Fruit fly (Drosophila melanogaster): ENCODE data around the gene CG15202.

The CG15202 gene

DNA sequence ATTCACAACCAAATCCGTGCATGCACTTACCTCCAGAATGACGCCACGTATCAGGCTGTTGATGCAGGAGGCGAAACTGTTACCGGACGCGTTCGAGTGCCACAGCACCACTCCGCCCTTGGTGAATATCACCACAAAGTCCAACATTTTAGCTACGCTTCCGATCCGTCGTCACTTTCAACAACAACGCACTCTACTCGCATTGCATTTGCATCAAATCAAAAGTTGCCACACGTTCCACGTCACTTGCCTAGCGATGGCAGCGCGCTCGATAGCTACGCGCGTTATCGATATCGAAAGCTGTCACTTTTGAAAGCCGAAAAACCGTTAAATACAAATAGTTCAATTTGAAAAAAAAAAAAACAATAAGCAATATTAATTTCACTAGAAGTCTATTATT, 13.5 kb upstream of the CG15202 start, which contains the start of gene SrpRalpha (continued):
- TF ChIP-seq Dad (GFP tag; optimal IDR thresholded peaks at IDR 0.05) (no peak), inv (GFP tag; IDR thresholded peaks at IDR 0.05; ENCODE audit: partially characterized antibody) (no peak), sob (GFP tag; IDR thresholded peaks at IDR 0.05) (no peak), CG6654 (GFP tag; optimal IDR thresholded peaks at IDR 0.05) (no peak), pfk (GFP tag; optimal IDR thresholded peaks at IDR 0.05) (no peak), HLH4C (GFP tag; IDR thresholded peaks at IDR 0.05; ENCODE audit: partially characterized antibody) (peak; percentile 57; the same call in 2 of the 3 replicates), CG6254 (GFP tag; optimal IDR thresholded peaks at IDR 0.05) (no peak), hth (optimal IDR thresholded peaks at IDR 0.05) (no peak), mirr (GFP tag; optimal IDR thresholded peaks at IDR 0.05) (no peak), TFAM (GFP tag; optimal IDR thresholded peaks at IDR 0.05) (no peak), MTF-1 (GFP tag; optimal IDR thresholded peaks at IDR 0.05; ENCODE audit: borderline replicate concordance) (no peak), CG14710 (tag; optimal IDR thresholded peaks at IDR 0.05) (peak; percentile 59), fu2 (GFP tag; optimal IDR thresholded peaks at IDR 0.05) (no peak), jigr1 (GFP tag; IDR thresholded peaks at IDR 0.05) (no peak), fd3F (GFP tag; optimal IDR thresholded peaks at IDR 0.05) (no peak), zen2 (GFP tag; IDR thresholded peaks at IDR 0.05; ENCODE audit: partially characterized antibody) (peak; percentile 5; the same call in 2 of the 3 replicates), CG34376 (GFP tag; optimal IDR thresholded peaks at IDR 0.05) (no peak), CG10543 (GFP tag; optimal IDR thresholded peaks at IDR 0.05) (no peak), ftz-f1 (GFP tag; optimal IDR thresholded peaks at IDR 0.05) (no peak), zen (tag; optimal IDR thresholded peaks at IDR 0.05) (no peak), CG13775 (GFP tag; optimal IDR thresholded peaks at IDR 0.05) (no peak), nerfin-1 (tag; optimal IDR thresholded peaks at IDR 0.05) (no peak), Gug (GFP tag; IDR thresholded peaks at IDR 0.05) (no peak), ro (GFP tag; IDR thresholded peaks at IDR 0.05) (no peak), HmgZ (tag; optimal IDR thresholded peaks at IDR 0.05) (no peak), CG2116 (GFP tag; optimal IDR thresholded peaks at IDR 0.05) (peak; percentile 20), sens-2 (GFP tag; IDR thresholded peaks at IDR 0.05) (no peak), CG12391 (tag; optimal IDR thresholded peaks at IDR 0.05) (no peak), ara (GFP tag; IDR thresholded peaks at IDR 0.05) (no peak), gce (GFP tag; IDR thresholded peaks at IDR 0.05) (no peak), sna (GFP tag; IDR thresholded peaks at IDR 0.05; ENCODE audit: partially characterized antibody) (0 out of 2 replicates have a peak, but pooled peaks have one; percentile 16), CG9876 (GFP tag; optimal IDR thresholded peaks at IDR 0.05) (no peak), Neu2 (GFP tag; optimal IDR thresholded peaks at IDR 0.05; ENCODE audit: borderline replicate concordance) (no peak), Oli (tag; optimal IDR thresholded peaks at IDR 0.05) (no peak), CG33557 (GFP tag; optimal IDR thresholded peaks at IDR 0.05) (no peak), corto (GFP tag; optimal IDR thresholded peaks at IDR 0.05) (no peak), B-H2 (GFP tag; optimal IDR thresholded peaks at IDR 0.05) (no peak), gt (GFP tag; IDR thresholded peaks at IDR 0.05) (no peak), Atf6 (GFP tag; IDR thresholded peaks at IDR 0.05) (no peak), CG12299 (tag; optimal IDR thresholded peaks at IDR 0.05) (no peak), tgo (GFP tag; IDR thresholded peaks at IDR 0.05) (no peak), al (GFP tag; IDR thresholded peaks at IDR 0.05) (no peak), YL-1 (GFP tag; optimal IDR thresholded peaks at IDR 0.05) (peak; percentile 79), slou (GFP tag; optimal IDR thresholded peaks at IDR 0.05) (no peak), Xbp1 (GFP tag; optimal IDR thresholded peaks at IDR 0.05) (peak; percentile 56), toy (GFP tag; IDR thresholded peaks at IDR 0.05) (no peak), CG1792 (GFP tag; optimal IDR thresholded peaks at IDR 0.05) (no peak), Rx (GFP tag; IDR thresholded peaks at IDR 0.05) (no peak), wek (GFP tag; optimal IDR thresholded peaks at IDR 0.05) (no peak), slbo (GFP tag; IDR thresholded peaks at IDR 0.05) (no peak), CG10959 (GFP tag; IDR thresholded peaks at IDR 0.05) (no peak), CG14441 (GFP tag; IDR thresholded peaks at IDR 0.05) (no peak)

Measured in whole organism, embryonic.